Worm (Caenorhabditis elegans): Measurements from ENCODE around the gene ugt-37.

The ugt-37 gene

ce11 chrV:7145250-7145850 is at the start of gene ugt-37:
Gene ugt-37 (minus strand): TSS chrV:7145318.
- TF ChIP-seq dve-1 (tag; optimal IDR thresholded peaks at IDR 0.05; ENCODE audit: insufficient read depth) (no peak), nhr-102 (tag; optimal IDR thresholded peaks at IDR 0.05) (peak; percentile 92), aha-1 (tag) (peak; percentile 34), F44E2.7 (GFP tag; IDR thresholded peaks at IDR 0.05) (no peak), Y105C5A.15 (GFP tag; IDR thresholded peaks at IDR 0.05) (no peak), ama-1 (optimal IDR thresholded peaks at IDR 0.05) (no peak), tag-97 (GFP tag; IDR thresholded peaks at IDR 0.05) (no peak), nhr-28 (tag; optimal IDR thresholded peaks at IDR 0.05) (peak; percentile 89), rbr-2 (tag; optimal IDR thresholded peaks at IDR 0.05) (no peak), F49E8.2 (tag; optimal IDR thresholded peaks at IDR 0.05; ENCODE audit: borderline replicate concordance) (no peak), hif-1 (tag; optimal IDR thresholded peaks at IDR 0.05) (no peak)

- TF ChIP-seq lin-39 (tag; optimal IDR thresholded peaks at IDR 0.05) (no peak), set-16 (GFP tag; IDR thresholded peaks at IDR 0.05) (peak; percentile 64)
These were observed 49.7 kb upstream of the ugt-37 start for ce11 chrV:7194818-7195217.

ce11 chrV:7193562-7193961 is 48.4 kb upstream of the ugt-37 start, which contains the start of gene F09G2.8:
Gene F09G2.8 (minus strand): TSS chrV:7193662.
- no peak for TF ChIP-seq egl-27 (tag; optimal IDR thresholded peaks at IDR 0.05)
- TF ChIP-seq zfp-3 (GFP tag; conservative IDR thresholded peaks at IDR 0.05) = no peak

- TF ChIP-seq dmd-6 (GFP tag; IDR thresholded peaks at IDR 0.05) (peak; percentile 60), lin-38 (GFP tag; IDR thresholded peaks at IDR 0.05) (no peak), zip-2 (tag; optimal IDR thresholded peaks at IDR 0.05) (no peak), daf-16 (GFP tag; optimal IDR thresholded peaks at IDR 0.05) (peak in 1 of 2 experiments; percentile 4), daf-16 (tag; optimal IDR thresholded peaks at IDR 0.05) (peak; percentile 32)
These were observed 42.2 kb upstream of the ugt-37 start for ce11 chrV:7187295-7187694.

- TF ChIP-seq dve-1 (tag; optimal IDR thresholded peaks at IDR 0.05; ENCODE audit: insufficient read depth) = peak; percentile 25
- peak; percentile 75; the same call in 1 of the 2 replicates for TF ChIP-seq lin-1 (GFP tag; IDR thresholded peaks at IDR 0.05)
- TF ChIP-seq daf-16 (GFP tag; optimal IDR thresholded peaks at IDR 0.05) = no peak
- TF ChIP-seq daf-16 (tag; optimal IDR thresholded peaks at IDR 0.05) = peak; percentile 37
- TF ChIP-seq ceh-62 (tag; optimal IDR thresholded peaks at IDR 0.05) = no peak
- TF ChIP-seq nhr-77 (tag; optimal IDR thresholded peaks at IDR 0.05) = peak; percentile 49
- peak; percentile 52 for TF ChIP-seq hlh-11 (tag; optimal IDR thresholded peaks at IDR 0.05)
- no peak for TF ChIP-seq mdt-29 (GFP tag; IDR thresholded peaks at IDR 0.05)
- TF ChIP-seq nhr-28 (tag; optimal IDR thresholded peaks at IDR 0.05) = peak; percentile 75
- TF ChIP-seq ces-1 (GFP tag; optimal IDR thresholded peaks at IDR 0.05) = no peak
- TF ChIP-seq nhr-11 (tag; optimal IDR thresholded peaks at IDR 0.05) = no peak
- no peak for TF ChIP-seq unc-130 (GFP tag; optimal IDR thresholded peaks at IDR 0.05)
- no peak for TF ChIP-seq mxl-3 (GFP tag; optimal IDR thresholded peaks at IDR 0.05)
- peak; percentile 69 for TF ChIP-seq dmd-6 (GFP tag; IDR thresholded peaks at IDR 0.05)
- TF ChIP-seq nhr-6 (tag; optimal IDR thresholded peaks at IDR 0.05) = no peak
- TF ChIP-seq attf-4 (tag; optimal IDR thresholded peaks at IDR 0.05) = no peak
- no peak for TF ChIP-seq rbr-2 (tag; optimal IDR thresholded peaks at IDR 0.05)
- peak; percentile 69 for TF ChIP-seq pqm-1 (tag; optimal IDR thresholded peaks at IDR 0.05)
- TF ChIP-seq sdz-12 (GFP tag; optimal IDR thresholded peaks at IDR 0.05) = no peak
These were observed 41.5 kb upstream of the ugt-37 start for ce11 chrV:7186599-7186998.

All from whole organism, L4 larva.